Worm (Caenorhabditis elegans): ENCODE measurements around the gene cex-2.

DNA sequence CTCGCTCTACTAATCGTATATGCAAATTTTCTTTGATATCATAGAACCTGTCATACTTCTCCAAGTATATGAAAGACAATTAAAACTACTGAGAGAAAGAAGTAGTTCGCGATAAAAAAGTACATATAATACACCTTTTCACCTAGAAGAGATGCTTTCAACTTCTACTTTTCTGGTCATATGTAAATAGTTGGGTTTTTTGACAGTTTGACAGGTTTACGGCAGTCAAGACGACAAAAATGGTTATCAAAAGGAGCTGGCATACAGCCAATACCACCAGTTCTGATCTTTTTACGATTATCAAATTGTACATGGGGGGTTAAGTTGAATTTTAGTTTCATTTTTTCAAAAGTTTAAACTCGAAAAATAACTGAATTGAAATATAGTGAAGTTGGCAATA is 20.3 kb downstream of the cex-2 start:
- TF ChIP-seq hlh-15 (tag; optimal IDR thresholded peaks at IDR 0.05) (no peak), ama-1 (optimal IDR thresholded peaks at IDR 0.05) (no peak), unc-3 (GFP tag; conservative IDR thresholded peaks at IDR 0.05) (no peak), unc-3 (tag; optimal IDR thresholded peaks at IDR 0.05) (no peak), nhr-11 (tag; optimal IDR thresholded peaks at IDR 0.05) (no peak), unc-42 (tag; optimal IDR thresholded peaks at IDR 0.05) (no peak), ceh-34 (tag; optimal IDR thresholded peaks at IDR 0.05) (no peak), ceh-31 (tag; optimal IDR thresholded peaks at IDR 0.05) (no peak), hlh-8 (tag; optimal IDR thresholded peaks at IDR 0.05) (no peak), ceh-6 (GFP tag; optimal IDR thresholded peaks at IDR 0.05) (no peak), pag-3 (tag; optimal IDR thresholded peaks at IDR 0.05; ENCODE audit: borderline replicate concordance) (no peak), pha-4 (tag; optimal IDR thresholded peaks at IDR 0.05) (no peak), eyg-1 (tag; optimal IDR thresholded peaks at IDR 0.05) (no peak), rnt-1 (tag; optimal IDR thresholded peaks at IDR 0.05) (no peak), ceh-30 (tag; optimal IDR thresholded peaks at IDR 0.05) (no peak)
